Fruit fly (Drosophila melanogaster) whole organism, embryonic: ENCODE measurements around the gene Syx5.

Source experiments
- Blimp-1 ChIP-seq: fragments of 200-800 bp; sonication (Bioruptor generic); optimal IDR thresholded peaks from 3 replicates; lab custom pipeline; 2018; ENCODE audit warnings: missing biosample characterization, missing genetic modification characterization, mild to moderate bottlenecking, moderate library complexity, missing genetic modification reagents
- BtbVII ChIP-seq: fragments of 200-800 bp; sonication (Bioruptor generic); optimal IDR thresholded peaks from 3 replicates; lab custom pipeline; 2017; ENCODE audit warnings: missing biosample characterization, mild to moderate bottlenecking, missing genetic modification characterization
- CG12071 ChIP-seq: fragments of 200-800 bp; sonication (Bioruptor generic); optimal IDR thresholded peaks from 3 replicates; lab custom pipeline; 2018; ENCODE audit warnings: missing biosample characterization, mild to moderate bottlenecking, missing genetic modification characterization
- CG14710 ChIP-seq: fragments of 200-800 bp; sonication (Bioruptor generic); optimal IDR thresholded peaks from 3 replicates; lab custom pipeline; 2019; ENCODE audit warnings: missing biosample characterization, mild to moderate bottlenecking, missing genetic modification characterization, moderate library complexity
- CG17186 ChIP-seq: fragments of 200-800 bp; sonication (Bioruptor generic); optimal IDR thresholded peaks from 3 replicates; lab custom pipeline; 2017; ENCODE audit warnings: missing biosample characterization, missing genetic modification reagents, missing genetic modification characterization
- CG1832 ChIP-seq: fragments of 200-800 bp; sonication (Bioruptor generic); optimal IDR thresholded peaks from 2 replicates; lab custom pipeline; 2017; ENCODE audit warnings: missing biosample characterization, mild to moderate bottlenecking, missing genetic modification characterization, inconsistent platforms
- CG18476 ChIP-seq: fragments of 200-800 bp; sonication (Bioruptor generic); optimal IDR thresholded peaks from 2 replicates; lab custom pipeline; 2016; ENCODE audit warnings: missing biosample characterization, mild to moderate bottlenecking, missing genetic modification characterization
- CG2875 ChIP-seq: fragments of 200-800 bp; sonication (Bioruptor generic); optimal IDR thresholded peaks from 2 replicates; lab custom pipeline; 2017; ENCODE audit warnings: missing biosample characterization, mild to moderate bottlenecking, missing genetic modification characterization, missing genetic modification reagents
- CG30431 ChIP-seq: fragments of 200-800 bp; sonication (Bioruptor generic); optimal IDR thresholded peaks from 2 replicates; lab custom pipeline; 2017; ENCODE audit warnings: missing biosample characterization, missing genetic modification characterization
- CG31441 ChIP-seq: fragments of 200-800 bp; sonication (Bioruptor generic); IDR thresholded peaks from 2 replicates; pipeline ENCODE4 v1.3.6; 2022; ENCODE audit warnings: missing biosample characterization, missing genetic modification characterization
- CG4360 ChIP-seq: fragments of 200-800 bp; sonication (Bioruptor generic); IDR thresholded peaks from 2 replicates; pipeline ENCODE4 v1.3.6; 2022; ENCODE audit warnings: missing biosample characterization, missing genetic modification characterization
- CG6254 ChIP-seq: fragments of 200-800 bp; sonication (Bioruptor generic); optimal IDR thresholded peaks from 3 replicates; lab custom pipeline; 2017; ENCODE audit warnings: mild to moderate bottlenecking, missing biosample characterization, missing genetic modification reagents, missing genetic modification characterization
- CG6813 ChIP-seq: fragments of 200-800 bp; sonication (Bioruptor generic); optimal IDR thresholded peaks from 2 replicates; lab custom pipeline; 2017; ENCODE audit warnings: missing biosample characterization, missing genetic modification characterization, mild to moderate bottlenecking, moderate library complexity, missing genetic modification reagents
- CG7963 ChIP-seq: fragments of 200-800 bp; sonication (Bioruptor generic); IDR thresholded peaks from 3 replicates; pipeline ENCODE4 v1.3.6; 2022; ENCODE audit warnings: missing biosample characterization, missing genetic modification characterization; ENCODE audit not compliant: partially characterized antibody
- CG8765 ChIP-seq: fragments of 200-800 bp; sonication (Bioruptor generic); IDR thresholded peaks from 2 replicates; pipeline ENCODE4 v1.3.6; 2022; ENCODE audit warnings: missing biosample characterization, missing genetic modification characterization
- CTCF ChIP-seq: fragments of 200-800 bp; sonication (Bioruptor generic); optimal IDR thresholded peaks from 2 replicates; lab custom pipeline; 2017; ENCODE audit warnings: missing biosample characterization, mild to moderate bottlenecking, missing genetic modification characterization, moderate library complexity
- Chrac-16 ChIP-seq: fragments of 200-800 bp; sonication (Bioruptor generic); optimal IDR thresholded peaks from 3 replicates; lab custom pipeline; 2016; ENCODE audit warnings: missing biosample characterization, missing genetic modification characterization
- CkIIα-i1 ChIP-seq: fragments of 200-800 bp; sonication (Bioruptor generic); IDR thresholded peaks from 2 replicates; pipeline ENCODE4 v1.3.6; 2022; ENCODE audit warnings: missing biosample characterization, missing genetic modification characterization
- CrebB ChIP-seq: fragments of 200-800 bp; sonication (Bioruptor generic); optimal IDR thresholded peaks from 3 replicates; lab custom pipeline; 2018; ENCODE audit warnings: missing biosample characterization, mild to moderate bottlenecking, missing genetic modification characterization
- D19A ChIP-seq: fragments of 200-800 bp; optimal IDR thresholded peaks from 3 replicates; lab custom pipeline; 2019; ENCODE audit warnings: missing biosample characterization, mild to moderate bottlenecking, missing genetic modification characterization, moderate library complexity
- Dll ChIP-seq: fragments of 200-800 bp; sonication (Bioruptor generic); IDR thresholded peaks from 4 replicates; pipeline ENCODE4 v1.3.6; 2022; ENCODE audit warnings: missing biosample characterization, missing genetic modification characterization; ENCODE audit not compliant: partially characterized antibody
- Fer3 ChIP-seq: fragments of 200-800 bp; sonication (Bioruptor generic); optimal IDR thresholded peaks from 2 replicates; lab custom pipeline; 2018; ENCODE audit warnings: missing biosample characterization, mild to moderate bottlenecking, missing genetic modification characterization, moderate library complexity
- H2.0 ChIP-seq: fragments of 200-800 bp; sonication (Bioruptor generic); IDR thresholded peaks from 2 replicates; pipeline ENCODE4 v1.3.6; 2022; ENCODE audit warnings: missing biosample characterization, missing genetic modification characterization
- HLH3B ChIP-seq: fragments of 200-800 bp; sonication (Bioruptor generic); IDR thresholded peaks from 2 replicates; pipeline ENCODE4 v1.3.6; 2022; ENCODE audit warnings: missing biosample characterization, missing genetic modification characterization
- HLH54F ChIP-seq: fragments of 200-800 bp; sonication (Bioruptor generic); optimal IDR thresholded peaks from 3 replicates; lab custom pipeline; 2016; ENCODE audit warnings: missing biosample characterization, missing genetic modification characterization
- Hr78 ChIP-seq, 2 experiments: fragments of 200-800 bp in 1 of 2; fragments of >200 bp in 1 of 2; sonication (Bioruptor generic) in 1 of 2; optimal IDR thresholded peaks; 2 replicates each; lab custom pipeline; 2017 to 2019; ENCODE audit warnings: missing biosample characterization in 2 of 2, missing genetic modification characterization in 2 of 2, mild to moderate bottlenecking in 1 of 2, moderate library complexity in 1 of 2
- Jarid2 ChIP-seq: fragments of 200-800 bp; sonication (Bioruptor generic); optimal IDR thresholded peaks from 3 replicates; lab custom pipeline; 2017; ENCODE audit warnings: mild to moderate bottlenecking, missing biosample characterization, missing genetic modification reagents, missing genetic modification characterization
- MTF-1 ChIP-seq: fragments of 200-800 bp; sonication (Bioruptor generic); optimal IDR thresholded peaks from 2 replicates; lab custom pipeline; 2018; ENCODE audit warnings: missing biosample characterization, mild to moderate bottlenecking, missing genetic modification characterization, borderline replicate concordance
- Rx ChIP-seq: fragments of 200-800 bp; sonication (Bioruptor generic); IDR thresholded peaks from 2 replicates; pipeline ENCODE4 v1.3.6; 2022; ENCODE audit warnings: missing biosample characterization, missing genetic modification characterization
- Scr ChIP-seq: fragments of 200-800 bp; sonication (Bioruptor generic); IDR thresholded peaks from 2 replicates; pipeline ENCODE4 v1.3.6; 2022; ENCODE audit warnings: missing biosample characterization, missing genetic modification characterization; ENCODE audit not compliant: partially characterized antibody
- Sry-δ ChIP-seq: fragments of 200-800 bp; sonication (Bioruptor generic); optimal IDR thresholded peaks from 2 replicates; lab custom pipeline; 2016; ENCODE audit warnings: missing biosample characterization, missing genetic modification characterization
- abd-A ChIP-seq: fragments of 200-800 bp; sonication (Bioruptor generic); optimal IDR thresholded peaks from 3 replicates; lab custom pipeline; 2019; ENCODE audit warnings: missing biosample characterization, mild to moderate bottlenecking, missing genetic modification characterization, moderate library complexity
- ase ChIP-seq: fragments of 200-800 bp; sonication (Bioruptor generic); IDR thresholded peaks from 3 replicates; pipeline ENCODE4 v1.3.6; 2022; ENCODE audit warnings: missing biosample characterization, missing genetic modification characterization
- az2 ChIP-seq: fragments of 200-800 bp; sonication (Bioruptor generic); optimal IDR thresholded peaks from 3 replicates; lab custom pipeline; 2016; ENCODE audit warnings: missing biosample characterization, missing genetic modification characterization
- chinmo ChIP-seq: fragments of 200-800 bp; sonication (Bioruptor generic); IDR thresholded peaks from 4 replicates; pipeline ENCODE4 v1.3.6; 2022; ENCODE audit warnings: missing biosample characterization, missing genetic modification characterization; ENCODE audit not compliant: partially characterized antibody
- esg ChIP-seq: fragments of 200-800 bp; sonication (Bioruptor generic); conservative IDR thresholded peaks from 2 replicates; pipeline ENCODE4 v1.3.6; 2022; ENCODE audit warnings: missing biosample characterization, missing genetic modification characterization
- hbn ChIP-seq: fragments of 200-800 bp; sonication (Bioruptor generic); IDR thresholded peaks from 2 replicates; pipeline ENCODE4 v1.3.6; 2022; ENCODE audit warnings: missing biosample characterization, missing genetic modification characterization; ENCODE audit not compliant: partially characterized antibody
- lmd ChIP-seq: fragments of 200-800 bp; sonication (Bioruptor generic); IDR thresholded peaks from 2 replicates; pipeline ENCODE4 v1.3.6; 2022; ENCODE audit warnings: missing biosample characterization, missing genetic modification characterization
- maf-S ChIP-seq: fragments of 200-800 bp; sonication (Bioruptor generic); optimal IDR thresholded peaks from 2 replicates; lab custom pipeline; 2016; ENCODE audit warnings: missing biosample characterization, missing genetic modification characterization
- mam ChIP-seq: fragments of 200-800 bp; sonication (Bioruptor generic); optimal IDR thresholded peaks from 3 replicates; lab custom pipeline; 2016; ENCODE audit warnings: missing biosample characterization, missing genetic modification characterization
- nerfin-2 ChIP-seq: fragments of 200-800 bp; sonication (Bioruptor generic); IDR thresholded peaks from 2 replicates; pipeline ENCODE4 v1.3.6; 2022; ENCODE audit warnings: missing biosample characterization, missing genetic modification characterization; ENCODE audit not compliant: partially characterized antibody
- nmo ChIP-seq: fragments of 200-800 bp; sonication (Bioruptor generic); optimal IDR thresholded peaks from 2 replicates; lab custom pipeline; 2018; ENCODE audit warnings: missing biosample characterization, mild to moderate bottlenecking, missing genetic modification characterization, moderate library complexity
- rib ChIP-seq: fragments of 200-800 bp; sonication (Bioruptor generic); IDR thresholded peaks from 2 replicates; pipeline ENCODE4 v1.3.6; 2022; ENCODE audit warnings: missing biosample characterization, missing genetic modification characterization
- scrt ChIP-seq: fragments of 200-800 bp; sonication (Bioruptor generic); optimal IDR thresholded peaks from 2 replicates; lab custom pipeline; 2018; ENCODE audit warnings: missing biosample characterization, mild to moderate bottlenecking, missing genetic modification characterization, moderate library complexity
- ssp ChIP-seq: fragments of 200-800 bp; sonication (Bioruptor generic); IDR thresholded peaks from 2 replicates; pipeline ENCODE4 v1.3.6; 2022; ENCODE audit warnings: missing biosample characterization, missing genetic modification characterization
- stwl ChIP-seq: fragments of 200-800 bp; sonication (Bioruptor generic); optimal IDR thresholded peaks from 3 replicates; lab custom pipeline; 2018; ENCODE audit warnings: missing biosample characterization, mild to moderate bottlenecking, missing genetic modification characterization, moderate library complexity
- tll ChIP-seq, 2 experiments: fragments of 200-800 bp in 1 of 2; fragments of >200 bp in 1 of 2; sonication (Bioruptor generic) in 1 of 2; optimal IDR thresholded peaks; 2 replicates each; lab custom pipeline; 2017 to 2019; ENCODE audit warnings: missing biosample characterization in 2 of 2, missing genetic modification characterization in 2 of 2, mild to moderate bottlenecking in 1 of 2, moderate library complexity in 1 of 2
- twi ChIP-seq: fragments of 200-800 bp; optimal IDR thresholded peaks from 2 replicates; lab custom pipeline; 2019; ENCODE audit warnings: missing biosample characterization, mild to moderate bottlenecking, missing genetic modification characterization, moderate library complexity

Gene Syx5

dm6 chr2L:16284306-16285299, 22.5 kb upstream of the Syx5 start (continued):
- TF ChIP-seq mam (GFP tag; lab: Kevin White, UChicago) (peak; percentile 50), rib (no peak), nerfin-2 (GFP tag; lab: Robert Waterston, UW) (no peak), CrebB (tag; lab: Kevin White, UChicago) (peak; percentile 57), twi (tag; lab: Kevin White, UChicago) (peak; percentile 4), BtbVII (GFP tag; lab: Kevin White, UChicago) (no peak), D19A (tag; lab: Kevin White, UChicago) (no peak), HLH3B (GFP tag; lab: Robert Waterston, UW) (no peak), ase (no peak), MTF-1 (GFP tag; lab: Kevin White, UChicago) (no peak), hbn (GFP tag; lab: Robert Waterston, UW) (no peak), Sry-δ (GFP tag; lab: Kevin White, UChicago) (peak; percentile 17), Dll (no peak), CG30431 (GFP tag; lab: Kevin White, UChicago) (no peak), esg (GFP tag; lab: Robert Waterston, UW) (no peak), CG31441 (GFP tag; lab: Robert Waterston, UW) (no peak), ssp (GFP tag; lab: Robert Waterston, UW) (no peak), CG17186 (GFP tag; lab: Kevin White, UChicago) (no peak), abd-A (peak; percentile 54), Rx (GFP tag; lab: Robert Waterston, UW) (no peak), Scr (GFP tag; lab: Robert Waterston, UW) (no peak), stwl (no peak), CG6254 (GFP tag; lab: Kevin White, UChicago) (no peak), CG8765 (GFP tag; lab: Robert Waterston, UW) (no peak), chinmo (GFP tag; lab: Robert Waterston, UW) (no peak), Jarid2 (GFP tag; lab: Kevin White, UChicago) (peak; percentile 30), maf-S (GFP tag; lab: Kevin White, UChicago) (peak; percentile 8), CG12071 (peak; percentile 66), CkIIα-i1 (GFP tag; lab: Robert Waterston, UW) (no peak), lmd (GFP tag; lab: Robert Waterston, UW) (no peak), Fer3 (tag; lab: Kevin White, UChicago) (peak; percentile 47), CG4360 (GFP tag; lab: Robert Waterston, UW) (no peak), H2.0 (GFP tag; lab: Robert Waterston, UW) (no peak), CG18476 (GFP tag; lab: Kevin White, UChicago) (peak; percentile 25), CG7963 (GFP tag; lab: Robert Waterston, UW) (no peak), CG6813 (peak; percentile 77), CG2875 (GFP tag; lab: Kevin White, UChicago) (peak; percentile 4), tll (GFP tag; optimal IDR thresholded peaks at IDR 0.05; lab: Kevin White, UChicago) (no peak), HLH54F (GFP tag; lab: Kevin White, UChicago) (peak; percentile 48), CG14710 (tag; lab: Kevin White, UChicago) (no peak), Chrac-16 (GFP tag; lab: Kevin White, UChicago) (peak; percentile 33), Hr78 (GFP tag; optimal IDR thresholded peaks at IDR 0.05; lab: Kevin White, UChicago) (no peak), Blimp-1 (GFP tag; lab: Kevin White, UChicago) (peak; percentile 13), CG1832 (GFP tag; lab: Kevin White, UChicago) (peak; percentile 81), nmo (GFP tag; lab: Kevin White, UChicago) (peak; percentile 37), az2 (no peak), CTCF (GFP tag; lab: Kevin White, UChicago) (no peak), scrt (GFP tag; lab: Kevin White, UChicago) (peak; percentile 70)
